Fruit fly (Drosophila melanogaster): ENCODE measurements around the gene Recs1.

Recs1 gene

DNA sequence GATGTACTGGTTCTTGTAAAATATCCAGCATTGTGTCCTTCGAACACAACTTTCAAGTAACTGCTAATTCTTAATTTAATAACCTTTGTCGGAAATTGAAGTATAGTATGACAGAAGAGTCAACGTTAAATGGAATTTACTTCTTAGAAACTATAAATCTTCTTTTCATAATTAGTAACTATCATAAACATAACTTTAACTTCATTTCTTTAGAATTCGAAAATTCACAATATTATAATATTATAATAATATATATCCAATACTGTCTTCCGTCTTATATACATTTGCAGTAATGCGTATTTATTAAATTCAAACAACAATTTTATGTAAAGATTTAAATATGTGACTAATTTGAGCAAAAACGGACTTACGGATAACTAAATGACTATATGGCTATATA lies at the start of gene Recs1:
TSS of gene Recs1 (minus strand) at position 101 of the 400 bp plus-strand sequence.
- TF ChIP-seq CrebA (GFP tag; optimal IDR thresholded peaks at IDR 0.05; ENCODE audit: borderline replicate concordance) (no peak), psq (GFP tag; optimal IDR thresholded peaks at IDR 0.05) (no peak), N (GFP tag; optimal IDR thresholded peaks at IDR 0.05) (no peak), Abd-B (GFP tag; optimal IDR thresholded peaks at IDR 0.05) (no peak), ey (GFP tag; optimal IDR thresholded peaks at IDR 0.05) (no peak), sv (GFP tag; optimal IDR thresholded peaks at IDR 0.05) (no peak), dsf (GFP tag; optimal IDR thresholded peaks at IDR 0.05; ENCODE audit: borderline replicate concordance) (no peak), sage (GFP tag; optimal IDR thresholded peaks at IDR 0.05) (no peak)

DNA sequence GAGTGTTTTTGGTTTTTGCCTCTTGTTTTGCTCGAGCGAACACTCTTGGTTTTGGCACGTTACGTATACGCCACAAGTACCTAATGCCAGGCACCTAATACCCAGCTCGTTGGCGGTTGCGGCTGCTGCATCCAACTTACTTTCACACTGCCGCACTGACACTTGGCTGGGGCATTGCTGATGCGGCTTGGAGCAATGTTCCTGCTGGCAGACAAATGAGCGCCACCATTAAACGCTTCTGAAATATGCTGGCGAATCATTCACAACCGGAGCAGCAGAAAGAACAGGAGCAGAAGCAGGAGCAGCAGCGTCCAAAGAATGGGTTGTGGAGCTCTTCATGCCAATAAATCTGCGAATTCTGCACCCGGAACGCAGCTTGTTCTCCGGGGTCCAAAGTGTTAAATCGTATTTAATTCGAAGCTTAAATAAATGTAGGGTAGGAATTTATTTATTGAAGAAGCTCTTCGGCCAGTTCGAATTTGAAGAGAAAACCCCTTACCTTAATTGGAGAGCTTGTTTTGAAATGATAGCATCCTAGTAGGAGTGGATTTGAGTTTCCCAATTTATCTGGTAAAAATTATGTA lies 8.6 kb upstream of the Recs1 start, which contains the start of gene CG3199:
TSS of gene CG3199 (plus strand) at position 534 of the 584 bp plus-strand sequence.
- TF ChIP-seq psq (GFP tag; optimal IDR thresholded peaks at IDR 0.05) (no peak), N (GFP tag; optimal IDR thresholded peaks at IDR 0.05) (no peak), CrebA (GFP tag; optimal IDR thresholded peaks at IDR 0.05; ENCODE audit: borderline replicate concordance) (no peak), usp (GFP tag; optimal IDR thresholded peaks at IDR 0.05) (no peak)

DNA sequence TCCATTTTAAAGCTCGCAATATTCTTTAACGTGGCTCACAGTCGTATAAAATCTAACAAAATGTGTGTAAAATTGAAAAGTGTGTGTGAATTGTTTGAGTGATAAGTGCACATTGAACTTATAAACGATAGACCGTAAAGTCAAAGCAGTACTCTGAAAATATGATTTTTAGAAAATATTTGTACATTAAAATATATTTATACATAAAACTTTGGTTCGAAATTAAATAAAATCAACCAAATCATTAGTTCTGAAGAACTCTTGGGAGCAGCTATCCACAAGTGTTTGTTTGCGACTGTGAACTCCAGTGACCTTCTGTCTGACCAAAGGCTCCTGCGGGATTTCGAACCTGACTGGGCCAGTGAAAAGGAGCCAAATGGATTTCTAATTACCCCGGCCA lies 6.5 kb upstream of the Recs1 start, which contains the start of gene CG31327:
TSS of gene CG31327 (minus strand) at position 101 of the 400 bp plus-strand sequence.
- no peak for TF ChIP-seq Rel (GFP tag; optimal IDR thresholded peaks at IDR 0.05)
- TF ChIP-seq Rel (tag; optimal IDR thresholded peaks at IDR 0.05): no peak
- TF ChIP-seq lola (GFP tag; optimal IDR thresholded peaks at IDR 0.05): no peak

DNA sequence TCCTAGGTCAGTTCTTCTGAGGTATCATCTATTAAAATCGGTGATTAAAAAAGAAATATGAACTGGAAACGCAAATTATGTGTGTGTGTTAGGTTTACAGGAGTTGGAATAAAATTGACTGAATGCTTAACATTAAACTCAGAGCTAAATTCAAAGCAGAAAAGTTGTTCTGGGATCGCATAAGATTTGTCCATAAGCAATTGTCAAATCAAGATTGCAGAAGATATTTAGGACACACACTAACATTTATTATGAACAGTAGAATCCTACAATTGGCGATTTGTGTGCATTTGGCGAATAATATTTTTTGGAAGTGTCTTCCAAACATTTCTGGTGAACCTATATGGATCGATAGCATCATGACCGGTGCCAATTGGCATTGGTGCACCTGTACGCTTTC lies 3.7 kb upstream of the Recs1 start, which contains the start of gene CG31533:
TSS of gene CG31533 (minus strand) at position 101 of the 400 bp plus-strand sequence.
- no peak for TF ChIP-seq br (GFP tag; optimal IDR thresholded peaks at IDR 0.05)
- no peak for TF ChIP-seq psq (GFP tag; optimal IDR thresholded peaks at IDR 0.05)
- TF ChIP-seq OdsH (GFP tag; optimal IDR thresholded peaks at IDR 0.05): no peak
- TF ChIP-seq Hnf4 (GFP tag; optimal IDR thresholded peaks at IDR 0.05): no peak
- no peak for TF ChIP-seq Sp1 (GFP tag; optimal IDR thresholded peaks at IDR 0.05)
- no peak for TF ChIP-seq Myc (optimal IDR thresholded peaks at IDR 0.05)
- no peak for TF ChIP-seq h (GFP tag; optimal IDR thresholded peaks at IDR 0.05)
- no peak for TF ChIP-seq Jra (GFP tag; optimal IDR thresholded peaks at IDR 0.05)
- TF ChIP-seq ey (GFP tag; optimal IDR thresholded peaks at IDR 0.05): no peak
- TF ChIP-seq Hr83 (GFP tag; optimal IDR thresholded peaks at IDR 0.05; ENCODE audit: poor library complexity, severe bottlenecking): no peak
- TF ChIP-seq Rel (GFP tag; optimal IDR thresholded peaks at IDR 0.05): no peak
- TF ChIP-seq Rel (tag; optimal IDR thresholded peaks at IDR 0.05): no peak
- TF ChIP-seq Hr78 (GFP tag; optimal IDR thresholded peaks at IDR 0.05): no peak
- TF ChIP-seq CrebA (GFP tag; optimal IDR thresholded peaks at IDR 0.05; ENCODE audit: borderline replicate concordance): no peak
- no peak for TF ChIP-seq fru (GFP tag; optimal IDR thresholded peaks at IDR 0.05)

DNA sequence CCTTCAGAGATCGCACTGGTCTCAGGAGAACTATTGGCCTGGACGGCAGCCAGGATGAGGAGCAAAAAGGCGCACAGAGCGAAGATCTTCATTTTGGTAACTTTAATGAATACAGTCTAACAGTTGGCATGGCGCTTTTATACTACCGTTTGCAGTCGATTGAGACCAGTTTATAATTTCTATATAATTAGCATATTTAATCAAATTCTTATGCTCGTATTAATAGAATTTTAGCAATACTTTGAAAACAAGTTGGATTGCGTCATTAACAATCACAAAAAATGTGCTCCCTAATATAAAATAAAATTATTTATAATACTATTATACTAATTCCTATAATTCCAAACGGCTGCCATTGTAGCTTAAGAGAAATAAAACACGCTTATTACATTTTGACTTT lies 712 bp upstream of the Recs1 start, which contains the start of gene CG44215:
TSS of gene CG44215 (minus strand) at position 101 of the 400 bp plus-strand sequence.
- no peak for TF ChIP-seq foxo (GFP tag; optimal IDR thresholded peaks at IDR 0.05)
- TF ChIP-seq Rel (GFP tag; optimal IDR thresholded peaks at IDR 0.05): no peak
- TF ChIP-seq Rel (tag; optimal IDR thresholded peaks at IDR 0.05): no peak
- no peak for TF ChIP-seq CG9705 (GFP tag; optimal IDR thresholded peaks at IDR 0.05)
- TF ChIP-seq Myc (optimal IDR thresholded peaks at IDR 0.05): no peak
- no peak for TF ChIP-seq sv (GFP tag; optimal IDR thresholded peaks at IDR 0.05)
- TF ChIP-seq br (GFP tag; optimal IDR thresholded peaks at IDR 0.05): no peak

DNA sequence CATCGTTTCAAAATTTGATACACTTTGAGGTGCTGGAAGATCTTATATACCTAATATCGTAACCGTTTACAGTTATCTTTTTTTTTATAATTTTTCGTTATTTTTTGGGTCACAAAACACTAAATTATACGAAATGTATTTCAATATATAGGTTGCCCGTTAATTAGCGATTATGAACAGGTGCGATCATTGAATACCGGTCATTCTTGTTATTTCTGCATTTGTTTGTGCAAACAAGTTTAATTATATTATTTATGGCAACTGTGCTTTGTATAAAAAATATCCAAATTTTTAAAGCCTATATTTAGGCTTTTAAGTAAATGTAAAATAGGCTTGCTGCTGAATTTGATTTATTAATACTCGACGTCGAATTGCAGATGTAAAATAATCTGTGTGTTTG lies 1.1 kb downstream of the Recs1 start, which contains the start of gene CG42500:
TSS of gene CG42500 (minus strand) at position 101 of the 400 bp plus-strand sequence.
- TF ChIP-seq N (GFP tag; optimal IDR thresholded peaks at IDR 0.05): no peak
- TF ChIP-seq Dif (GFP tag; optimal IDR thresholded peaks at IDR 0.05; ENCODE audit: partially characterized antibody): no peak
- TF ChIP-seq Abd-B (GFP tag; optimal IDR thresholded peaks at IDR 0.05): no peak
- no peak for TF ChIP-seq Hr78 (GFP tag; optimal IDR thresholded peaks at IDR 0.05)
- TF ChIP-seq Mio (GFP tag; optimal IDR thresholded peaks at IDR 0.05): no peak
- TF ChIP-seq dl (GFP tag; optimal IDR thresholded peaks at IDR 0.05; ENCODE audit: insufficient read depth in 1 of 2, partially characterized antibody in 2 of 2): no peak
- no peak for TF ChIP-seq pan (optimal IDR thresholded peaks at IDR 0.05)
- TF ChIP-seq fru (GFP tag; optimal IDR thresholded peaks at IDR 0.05): no peak
- TF ChIP-seq OdsH (GFP tag; optimal IDR thresholded peaks at IDR 0.05): no peak
- no peak for TF ChIP-seq CG9705 (GFP tag; optimal IDR thresholded peaks at IDR 0.05)
- no peak for TF ChIP-seq ey (GFP tag; optimal IDR thresholded peaks at IDR 0.05)
- TF ChIP-seq dsf (GFP tag; optimal IDR thresholded peaks at IDR 0.05; ENCODE audit: borderline replicate concordance): no peak
- TF ChIP-seq jim (GFP tag; optimal IDR thresholded peaks at IDR 0.05): no peak
- TF ChIP-seq lola (GFP tag; optimal IDR thresholded peaks at IDR 0.05): no peak
- TF ChIP-seq tai (GFP tag; optimal IDR thresholded peaks at IDR 0.05): no peak
- TF ChIP-seq Myc (optimal IDR thresholded peaks at IDR 0.05): no peak
- TF ChIP-seq brk (GFP tag; optimal IDR thresholded peaks at IDR 0.05): no peak
- TF ChIP-seq sage (GFP tag; optimal IDR thresholded peaks at IDR 0.05): no peak

All from whole organism, wandering third instar larva.